Fruit fly (Drosophila melanogaster) whole organism, embryonic: ENCODE measurements around the gene lectin-28C.

Experiments used
- Blimp-1 ChIP-seq: fragments of 200-800 bp; sonication (Bioruptor generic); optimal IDR thresholded peaks from 3 replicates; lab custom pipeline; 2018; ENCODE audit warnings: missing biosample characterization, missing genetic modification characterization, mild to moderate bottlenecking, moderate library complexity, missing genetic modification reagents
- BtbVII ChIP-seq: fragments of 200-800 bp; sonication (Bioruptor generic); optimal IDR thresholded peaks from 3 replicates; lab custom pipeline; 2017; ENCODE audit warnings: missing biosample characterization, mild to moderate bottlenecking, missing genetic modification characterization
- CG10147 ChIP-seq: fragments of 200-800 bp; sonication (Bioruptor generic); optimal IDR thresholded peaks from 2 replicates; lab custom pipeline; 2019; ENCODE audit warnings: missing biosample characterization, mild to moderate bottlenecking, missing genetic modification characterization, moderate library complexity
- CG1024 ChIP-seq: fragments of 200-800 bp; sonication (Bioruptor generic); IDR thresholded peaks from 2 replicates; pipeline ENCODE4 v1.3.6; 2022; ENCODE audit warnings: missing biosample characterization, missing genetic modification characterization
- CG10431 ChIP-seq: fragments of 200-800 bp; sonication (Bioruptor generic); optimal IDR thresholded peaks from 3 replicates; lab custom pipeline; 2018; ENCODE audit warnings: missing biosample characterization, mild to moderate bottlenecking, missing genetic modification characterization
- CG12659 ChIP-seq: fragments of 200-800 bp; sonication (Bioruptor generic); optimal IDR thresholded peaks from 3 replicates; lab custom pipeline; 2017; ENCODE audit warnings: mild to moderate bottlenecking, missing biosample characterization, missing genetic modification reagents, missing genetic modification characterization
- CG13775 ChIP-seq: fragments of 200-800 bp; sonication (Bioruptor generic); optimal IDR thresholded peaks from 3 replicates; lab custom pipeline; 2017; ENCODE audit warnings: missing biosample characterization, mild to moderate bottlenecking, missing genetic modification characterization
- CG14667 ChIP-seq: fragments of 200-800 bp; sonication (Bioruptor generic); IDR thresholded peaks from 2 replicates; pipeline ENCODE4 v1.3.6; 2022; ENCODE audit warnings: missing biosample characterization, missing genetic modification characterization
- CG14860 ChIP-seq: fragments of 200-800 bp; sonication (Bioruptor generic); IDR thresholded peaks from 3 replicates; pipeline ENCODE4 v1.3.6; 2022; ENCODE audit warnings: missing biosample characterization, missing genetic modification characterization; ENCODE audit not compliant: partially characterized antibody
- CG1602 ChIP-seq: fragments of 200-800 bp; sonication (Bioruptor generic); optimal IDR thresholded peaks from 3 replicates; lab custom pipeline; 2016; ENCODE audit warnings: missing biosample characterization, missing genetic modification characterization
- CG2116 ChIP-seq: fragments of 200-800 bp; sonication (Bioruptor generic); optimal IDR thresholded peaks from 3 replicates; lab custom pipeline; 2018; ENCODE audit warnings: missing biosample characterization, mild to moderate bottlenecking, missing genetic modification characterization
- CG2202 ChIP-seq: fragments of 200-800 bp; sonication (Bioruptor generic); optimal IDR thresholded peaks from 2 replicates; lab custom pipeline; 2018; ENCODE audit warnings: missing biosample characterization, mild to moderate bottlenecking, missing genetic modification characterization
- CG3163 ChIP-seq: fragments of 200-800 bp; sonication (Bioruptor generic); optimal IDR thresholded peaks from 3 replicates; lab custom pipeline; 2016; ENCODE audit warnings: missing biosample characterization, missing genetic modification characterization
- CG33557 ChIP-seq: fragments of 200-800 bp; sonication (Bioruptor generic); optimal IDR thresholded peaks from 2 replicates; lab custom pipeline; 2019; ENCODE audit warnings: missing biosample characterization, mild to moderate bottlenecking, missing genetic modification characterization, moderate library complexity
- CG3407 ChIP-seq: fragments of 200-800 bp; sonication (Bioruptor generic); optimal IDR thresholded peaks from 2 replicates; lab custom pipeline; 2018; ENCODE audit warnings: missing biosample characterization, mild to moderate bottlenecking, missing genetic modification characterization
- CG34422 ChIP-seq: fragments of 200-800 bp; sonication (Bioruptor generic); IDR thresholded peaks from 3 replicates; pipeline ENCODE4 v1.3.6; 2022; ENCODE audit warnings: missing biosample characterization, missing genetic modification characterization
- CG3995 ChIP-seq: fragments of 200-800 bp; sonication (Bioruptor generic); optimal IDR thresholded peaks from 3 replicates; lab custom pipeline; 2016; ENCODE audit warnings: missing biosample characterization, missing genetic modification characterization
- CG7271 ChIP-seq: fragments of 200-800 bp; sonication (Bioruptor generic); optimal IDR thresholded peaks from 2 replicates; lab custom pipeline; 2018; ENCODE audit warnings: missing biosample characterization, mild to moderate bottlenecking, missing genetic modification characterization, moderate library complexity
- CG7963 ChIP-seq: fragments of 200-800 bp; sonication (Bioruptor generic); IDR thresholded peaks from 3 replicates; pipeline ENCODE4 v1.3.6; 2022; ENCODE audit warnings: missing biosample characterization, missing genetic modification characterization; ENCODE audit not compliant: partially characterized antibody
- CG9876 ChIP-seq: fragments of 200-800 bp; sonication (Bioruptor generic); optimal IDR thresholded peaks from 2 replicates; lab custom pipeline; 2016; ENCODE audit warnings: missing biosample characterization, missing genetic modification characterization
- CG9932 ChIP-seq: fragments of 200-800 bp; sonication (Bioruptor generic); IDR thresholded peaks from 2 replicates; pipeline ENCODE4 v1.3.6; 2022; ENCODE audit warnings: missing biosample characterization, missing genetic modification characterization
- CHES-1-like ChIP-seq: fragments of 200-800 bp; sonication (Bioruptor generic); optimal IDR thresholded peaks from 2 replicates; lab custom pipeline; 2016; ENCODE audit warnings: missing biosample characterization, missing genetic modification characterization
- Deaf1 ChIP-seq: fragments of 200-800 bp; optimal IDR thresholded peaks from 3 replicates; lab custom pipeline; 2019; ENCODE audit warnings: missing biosample characterization, mild to moderate bottlenecking, missing genetic modification characterization, moderate library complexity
- E2f2 ChIP-seq: fragments of 200-800 bp; sonication (Bioruptor generic); IDR thresholded peaks from 2 replicates; pipeline ENCODE4 v1.3.6; 2022; ENCODE audit warnings: missing biosample characterization, missing genetic modification characterization
- Ets65A ChIP-seq: fragments of 200-800 bp; sonication (Bioruptor generic); peaks from one replicate; lab custom pipeline; 2016; ENCODE audit warnings: missing biosample characterization, missing genetic modification characterization
- Jarid2 ChIP-seq: fragments of 200-800 bp; sonication (Bioruptor generic); optimal IDR thresholded peaks from 3 replicates; lab custom pipeline; 2017; ENCODE audit warnings: mild to moderate bottlenecking, missing biosample characterization, missing genetic modification reagents, missing genetic modification characterization
- Max ChIP-seq: fragments of 200-800 bp; sonication (Bioruptor generic); optimal IDR thresholded peaks from 2 replicates; lab custom pipeline; 2016; ENCODE audit warnings: missing biosample characterization, mild to moderate bottlenecking, missing genetic modification characterization
- Med ChIP-seq: fragments of 200-800 bp; sonication (Bioruptor generic); peaks from one replicate; lab custom pipeline; 2016; ENCODE audit warnings: missing biosample characterization, missing genetic modification characterization, mild to moderate bottlenecking, inconsistent platforms, moderate library complexity
- Meics ChIP-seq: fragments of 200-800 bp; sonication (Bioruptor generic); optimal IDR thresholded peaks from 2 replicates; lab custom pipeline; 2017; ENCODE audit warnings: missing biosample characterization, mild to moderate bottlenecking, missing genetic modification characterization
- Myb ChIP-seq: fragments of 200-800 bp; sonication (Bioruptor generic); optimal IDR thresholded peaks from 2 replicates; lab custom pipeline; 2016; ENCODE audit warnings: missing biosample characterization, missing genetic modification characterization
- Poxn ChIP-seq: fragments of 200-800 bp; sonication (Bioruptor generic); IDR thresholded peaks from 2 replicates; pipeline ENCODE4 v1.3.6; 2022; ENCODE audit warnings: missing biosample characterization, missing genetic modification characterization
- Rfx ChIP-seq: fragments of 200-800 bp; sonication (Bioruptor generic); IDR thresholded peaks from 2 replicates; pipeline ENCODE4 v1.3.6; 2022; ENCODE audit warnings: missing biosample characterization, missing genetic modification characterization
- Stat92E ChIP-seq, 3 experiments: fragments of >200 bp in 2 of 3; fragments of 200-800 bp in 1 of 3; sonication (Bioruptor generic) in 1 of 3; optimal IDR thresholded peaks; 2 replicates each; lab custom pipeline; 2017 to 2019; ENCODE audit warnings: missing biosample characterization in 3 of 3, missing genetic modification characterization in 3 of 3, mild to moderate bottlenecking in 1 of 3, moderate library complexity in 1 of 3
- Taf1 ChIP-seq: fragments of 200-800 bp; sonication (Bioruptor generic); IDR thresholded peaks from 2 replicates; pipeline ENCODE4 v1.3.6; 2022; ENCODE audit warnings: missing biosample characterization, missing genetic modification characterization
- Trl ChIP-seq, 3 experiments: fragments of >200 bp in 2 of 3; fragments of 200-800 bp in 1 of 3; sonication (Bioruptor generic) in 1 of 3; optimal IDR thresholded peaks; 2 replicates in 1 of 3; 3 replicates in 2 of 3; lab custom pipeline; 2016 to 2017; ENCODE audit warnings: missing biosample characterization in 1 of 3, missing genetic modification characterization in 1 of 3
- Usf ChIP-seq: fragments of 200-800 bp; sonication (Bioruptor generic); optimal IDR thresholded peaks from 2 replicates; lab custom pipeline; 2017; ENCODE audit warnings: missing genotype, missing biosample characterization, missing genetic modification characterization
- abd-A ChIP-seq: fragments of 200-800 bp; sonication (Bioruptor generic); optimal IDR thresholded peaks from 3 replicates; lab custom pipeline; 2019; ENCODE audit warnings: missing biosample characterization, mild to moderate bottlenecking, missing genetic modification characterization, moderate library complexity
- aop ChIP-seq: fragments of 200-800 bp; sonication (Bioruptor generic); IDR thresholded peaks from 2 replicates; pipeline ENCODE4 v1.3.6; 2022; ENCODE audit warnings: missing biosample characterization, missing genetic modification characterization
- cg ChIP-seq: fragments of 200-800 bp; sonication (Bioruptor generic); optimal IDR thresholded peaks from 3 replicates; lab custom pipeline; 2019; ENCODE audit warnings: missing biosample characterization, mild to moderate bottlenecking, missing genetic modification characterization, moderate library complexity
- dimm ChIP-seq: fragments of 200-800 bp; sonication (Bioruptor generic); IDR thresholded peaks from 2 replicates; pipeline ENCODE4 v1.3.6; 2022; ENCODE audit warnings: missing biosample characterization, missing genetic modification characterization
- ewg ChIP-seq: fragments of 200-800 bp; sonication (Bioruptor generic); optimal IDR thresholded peaks from 3 replicates; lab custom pipeline; 2017; ENCODE audit warnings: mild to moderate bottlenecking, missing biosample characterization, missing genetic modification reagents, missing genetic modification characterization
- fd3F ChIP-seq: fragments of 200-800 bp; sonication (Bioruptor generic); optimal IDR thresholded peaks from 2 replicates; lab custom pipeline; 2018; ENCODE audit warnings: missing biosample characterization, mild to moderate bottlenecking, missing genetic modification characterization, moderate library complexity
- fru ChIP-seq: fragments of >200 bp; optimal IDR thresholded peaks from 2 replicates; lab custom pipeline; 2017
- gem ChIP-seq: fragments of 200-800 bp; sonication (Bioruptor generic); optimal IDR thresholded peaks from 2 replicates; lab custom pipeline; 2019; ENCODE audit warnings: missing biosample characterization, mild to moderate bottlenecking, missing genetic modification characterization, moderate library complexity
- jigr1 ChIP-seq: fragments of 200-800 bp; sonication (Bioruptor generic); IDR thresholded peaks from 3 replicates; pipeline ENCODE4 v1.3.6; 2022; ENCODE audit warnings: missing biosample characterization, missing genetic modification characterization
- nerfin-1 ChIP-seq: fragments of 200-800 bp; sonication (Bioruptor generic); optimal IDR thresholded peaks from 3 replicates; lab custom pipeline; 2019; ENCODE audit warnings: missing biosample characterization, mild to moderate bottlenecking, missing genetic modification characterization, moderate library complexity
- row ChIP-seq: fragments of 200-800 bp; sonication (Bioruptor generic); IDR thresholded peaks from 3 replicates; pipeline ENCODE4 v1.3.6; 2022; ENCODE audit warnings: missing biosample characterization, missing genetic modification characterization
- shn ChIP-seq: fragments of 200-800 bp; sonication (Bioruptor generic); optimal IDR thresholded peaks from 3 replicates; lab custom pipeline; 2016; ENCODE audit warnings: missing biosample characterization, missing genetic modification characterization
- sisA ChIP-seq: fragments of 200-800 bp; sonication (Bioruptor generic); IDR thresholded peaks from 2 replicates; pipeline ENCODE4 v1.3.6; 2022; ENCODE audit warnings: missing biosample characterization, missing genetic modification characterization
- sqz ChIP-seq: fragments of 200-800 bp; sonication (Bioruptor generic); optimal IDR thresholded peaks from 3 replicates; lab custom pipeline; 2018; ENCODE audit warnings: missing biosample characterization, mild to moderate bottlenecking, missing genetic modification characterization
- stwl ChIP-seq: fragments of 200-800 bp; sonication (Bioruptor generic); optimal IDR thresholded peaks from 3 replicates; lab custom pipeline; 2018; ENCODE audit warnings: missing biosample characterization, mild to moderate bottlenecking, missing genetic modification characterization, moderate library complexity
- z ChIP-seq: fragments of 200-800 bp; sonication (Bioruptor generic); IDR thresholded peaks from 3 replicates; pipeline ENCODE4 v1.3.6; 2022; ENCODE audit warnings: missing biosample characterization, missing genetic modification characterization

The lectin-28C gene

dm6 chr2L:7851609-7852008, 5.3 kb upstream of the lectin-28C start (continued):
- TF ChIP-seq aop (GFP tag; lab: Robert Waterston, UW) = no peak
- no peak for TF ChIP-seq Taf1 (GFP tag; lab: Robert Waterston, UW)
- no peak for TF ChIP-seq CG7963 (GFP tag; lab: Robert Waterston, UW)
- TF ChIP-seq dimm (GFP tag; lab: Robert Waterston, UW) = no peak
- no peak for TF ChIP-seq Usf (GFP tag; lab: Kevin White, UChicago)
- TF ChIP-seq Myb = no peak
- TF ChIP-seq CG10431 (GFP tag; lab: Kevin White, UChicago) = no peak
- no peak for TF ChIP-seq ewg (GFP tag; lab: Kevin White, UChicago)
- no peak for TF ChIP-seq shn
- TF ChIP-seq CG10147 = no peak
- no peak for TF ChIP-seq Stat92E (GFP tag; optimal IDR thresholded peaks at IDR 0.05; lab: Kevin White, UChicago)
- TF ChIP-seq CHES-1-like (GFP tag; lab: Kevin White, UChicago) = no peak
- no peak for TF ChIP-seq CG2116 (GFP tag; lab: Kevin White, UChicago)
- no peak for TF ChIP-seq CG3407 (GFP tag; lab: Kevin White, UChicago)
- TF ChIP-seq CG1024 (GFP tag; lab: Robert Waterston, UW) = no peak
- TF ChIP-seq gem (tag; lab: Kevin White, UChicago) = peak; percentile 70
- TF ChIP-seq stwl = no peak
- peak; percentile 44 for TF ChIP-seq Meics (GFP tag; lab: Kevin White, UChicago)
- no peak for TF ChIP-seq Max (GFP tag; lab: Kevin White, UChicago)
- no peak for TF ChIP-seq z (GFP tag; lab: Robert Waterston, UW)
- no peak for TF ChIP-seq CG33557
- no peak for TF ChIP-seq CG14667
- TF ChIP-seq CG3995 (GFP tag; lab: Kevin White, UChicago) = no peak
- no peak for TF ChIP-seq jigr1 (GFP tag; lab: Robert Waterston, UW)
- no peak for TF ChIP-seq CG7271
- peak; percentile 1 for TF ChIP-seq CG1602 (GFP tag; lab: Kevin White, UChicago)
- TF ChIP-seq CG9932 (GFP tag; lab: Robert Waterston, UW) = no peak
- no peak for TF ChIP-seq CG2202
- TF ChIP-seq sisA (GFP tag; lab: Robert Waterston, UW) = no peak
- TF ChIP-seq fru = no peak
- TF ChIP-seq BtbVII (GFP tag; lab: Kevin White, UChicago) = no peak
- no peak for TF ChIP-seq CG12659
- TF ChIP-seq CG13775 (GFP tag; lab: Kevin White, UChicago) = no peak

dm6 chr2L:7855108-7855507, 1.8 kb upstream of the lectin-28C start, which contains the start of gene CG14535:
TSS of gene CG14535 (minus strand) at chr2L:7855475.
- TF ChIP-seq Poxn (GFP tag; lab: Robert Waterston, UW) (no peak), Trl (optimal IDR thresholded peaks at IDR 0.05; lab: Kevin White, UChicago) (peak; percentile 31 to 69), Trl (GFP tag; optimal IDR thresholded peaks at IDR 0.05; lab: Kevin White, UChicago) (no peak), Med (GFP tag; lab: Kevin White, UChicago) (peak; percentile 17), Taf1 (GFP tag; lab: Robert Waterston, UW) (no peak), abd-A (tag; lab: Kevin White, UChicago) (peak; percentile 66), Rfx (no peak), Deaf1 (tag; lab: Kevin White, UChicago) (peak; percentile 95), nerfin-1 (peak; percentile 13), row (GFP tag; lab: Robert Waterston, UW) (no peak), Blimp-1 (peak; percentile 59), ewg (GFP tag; lab: Kevin White, UChicago) (peak; percentile 84), stwl (no peak), sqz (GFP tag; lab: Kevin White, UChicago) (peak; percentile 29), CG14860 (no peak), CG3163 (GFP tag; lab: Kevin White, UChicago) (peak; percentile 94), Ets65A (peak; percentile 53), E2f2 (GFP tag; lab: Robert Waterston, UW) (no peak), fd3F (GFP tag; lab: Kevin White, UChicago) (no peak), CG34422 (GFP tag; lab: Robert Waterston, UW) (no peak), cg (peak; percentile 6), Jarid2 (GFP tag; lab: Kevin White, UChicago) (peak; percentile 86), CG9876 (GFP tag; lab: Kevin White, UChicago) (no peak)
- TF ChIP-seq, all 482 proteins: peak for 12
